Worm (Caenorhabditis elegans) whole organism, midembryonic: ENCODE measurements around the gene gnrr-4.

Experiments used
- T22C8.4 ChIP-seq: fragments of 200-800 bp; sonication (Bioruptor generic); IDR thresholded peaks from 2 replicates; pipeline ENCODE4 v1.3.6; 2022; ENCODE audit warnings: missing genetic modification characterization, missing compliant biosample characterization
- cog-1 ChIP-seq: sonication (generic microtip); optimal IDR thresholded peaks from 2 replicates; lab custom pipeline; 2016; ENCODE audit warnings: missing genetic modification characterization, missing compliant biosample characterization
- flt-1 ChIP-seq: fragments of 200-800 bp; sonication (Bioruptor generic); IDR thresholded peaks from 2 replicates; pipeline ENCODE4 v1.3.6; 2022; ENCODE audit warnings: missing genetic modification characterization, missing compliant biosample characterization
- klf-2 ChIP-seq: fragments of 200-800 bp; sonication (Bioruptor generic); conservative IDR thresholded peaks from 2 replicates; pipeline ENCODE4 v1.3.6; 2022; ENCODE audit warnings: missing genetic modification reagents, missing genetic modification characterization, missing compliant biosample characterization
- med-1 ChIP-seq: sonication (generic microtip); optimal IDR thresholded peaks from 2 replicates; lab custom pipeline; 2017; ENCODE audit warnings: missing genetic modification characterization, mild to moderate bottlenecking, missing compliant biosample characterization, antibody characterized with exemption, missing genetic modification reagents; ENCODE audit not compliant: insufficient read depth
- tab-1 ChIP-seq: fragments of 200-800 bp; sonication (Bioruptor generic); IDR thresholded peaks from 2 replicates; pipeline ENCODE4 v1.3.6; 2022; ENCODE audit warnings: missing genetic modification characterization, missing compliant biosample characterization
- ztf-23 ChIP-seq: fragments of 200-800 bp; sonication (Bioruptor generic); IDR thresholded peaks from 2 replicates; pipeline ENCODE4 v1.3.6; 2022; ENCODE audit warnings: missing genetic modification reagents, missing genetic modification characterization, missing compliant biosample characterization
- ztf-29 ChIP-seq: fragments of 200-800 bp; sonication (Bioruptor generic); IDR thresholded peaks from 2 replicates; pipeline ENCODE4 v1.3.6; 2022; ENCODE audit warnings: missing genetic modification reagents, missing genetic modification characterization, missing compliant biosample characterization

ce11 chrX:5782153-5782552 is 39.0 kb upstream of the gnrr-4 start, which contains the start of gene gakh-1:
- TF ChIP-seq klf-2 (no peak), ztf-23 (GFP tag; lab: Robert Waterston, UW) (no peak), tab-1 (no peak), flt-1 (GFP tag; lab: Robert Waterston, UW) (no peak), T22C8.4 (GFP tag; lab: Robert Waterston, UW) (no peak), cog-1 (tag; lab: Kevin White, UChicago) (no peak), med-1 (no peak), ztf-29 (GFP tag; lab: Robert Waterston, UW) (no peak)
